Fruit fly (Drosophila melanogaster) whole organism, prepupa: Measurements from ENCODE around the gene SCAR.

Source experiments
- Blimp-1 ChIP-seq: fragments of 200-800 bp; sonication (Bioruptor generic); optimal IDR thresholded peaks from 3 replicates; lab custom pipeline; 2017; ENCODE audit warnings: missing biosample characterization, missing genetic modification characterization, mild to moderate bottlenecking, moderate library complexity, missing genetic modification reagents
- CG10631 ChIP-seq: fragments of 200-800 bp; sonication (Bioruptor generic); optimal IDR thresholded peaks from 2 replicates; lab custom pipeline; 2016; ENCODE audit warnings: missing biosample characterization, missing genetic modification characterization
- CG10669 ChIP-seq: fragments of 200-800 bp; sonication (Bioruptor generic); optimal IDR thresholded peaks from 3 replicates; lab custom pipeline; 2018; ENCODE audit warnings: missing biosample characterization, mild to moderate bottlenecking, missing genetic modification characterization, moderate library complexity
- CG11294 ChIP-seq: fragments of 200-800 bp; sonication (Bioruptor generic); IDR thresholded peaks from 2 replicates; pipeline ENCODE4 v1.3.6; 2022; ENCODE audit warnings: missing biosample characterization, missing genetic modification characterization
- CG11902 ChIP-seq: fragments of 200-800 bp; sonication (Bioruptor generic); optimal IDR thresholded peaks from 3 replicates; lab custom pipeline; 2016; ENCODE audit warnings: missing biosample characterization, missing genetic modification characterization
- CG15336 ChIP-seq: fragments of 200-800 bp; sonication (Bioruptor generic); IDR thresholded peaks from 2 replicates; pipeline ENCODE4 v1.3.6; 2022; ENCODE audit warnings: missing biosample characterization, missing genetic modification characterization
- CG31627 ChIP-seq: fragments of 200-800 bp; sonication (Bioruptor generic); optimal IDR thresholded peaks from 3 replicates; lab custom pipeline; 2016; ENCODE audit warnings: missing biosample characterization, missing genetic modification characterization
- CG34406 ChIP-seq: fragments of 200-800 bp; sonication (Bioruptor generic); optimal IDR thresholded peaks from 3 replicates; lab custom pipeline; 2016; ENCODE audit warnings: missing biosample characterization, missing genetic modification characterization
- CG4318 ChIP-seq: fragments of 200-800 bp; sonication (Bioruptor generic); optimal IDR thresholded peaks from 3 replicates; lab custom pipeline; 2017; ENCODE audit warnings: missing biosample characterization, mild to moderate bottlenecking, missing genetic modification characterization
- CG6163 ChIP-seq: fragments of 200-800 bp; sonication (Bioruptor generic); IDR thresholded peaks from 3 replicates; pipeline ENCODE4 v1.3.6; 2022; ENCODE audit warnings: missing biosample characterization, missing genetic modification characterization
- CG6792 ChIP-seq: fragments of 200-800 bp; sonication (Bioruptor generic); optimal IDR thresholded peaks from 3 replicates; lab custom pipeline; 2016; ENCODE audit warnings: missing biosample characterization, missing genetic modification characterization
- CG6808 ChIP-seq: fragments of 200-800 bp; sonication (Bioruptor generic); optimal IDR thresholded peaks from 3 replicates; lab custom pipeline; 2017; ENCODE audit warnings: missing biosample characterization, missing genetic modification characterization, mild to moderate bottlenecking, moderate library complexity, missing genetic modification reagents
- CG6854 ChIP-seq: fragments of 200-800 bp; sonication (Bioruptor generic); optimal IDR thresholded peaks from 2 replicates; lab custom pipeline; 2017; ENCODE audit warnings: missing biosample characterization, mild to moderate bottlenecking, missing genetic modification characterization
- CG9139 ChIP-seq: fragments of 200-800 bp; sonication (Bioruptor generic); optimal IDR thresholded peaks from 3 replicates; lab custom pipeline; 2017; ENCODE audit warnings: missing biosample characterization, mild to moderate bottlenecking, missing genetic modification characterization
- Eip75B ChIP-seq: fragments of 200-800 bp; sonication (Bioruptor generic); optimal IDR thresholded peaks from 3 replicates; lab custom pipeline; 2016; ENCODE audit warnings: missing biosample characterization, missing genetic modification characterization
- Eip78C ChIP-seq: fragments of 200-800 bp; sonication (Bioruptor generic); peaks from one replicate; lab custom pipeline; 2016; ENCODE audit warnings: missing biosample characterization, missing genetic modification characterization
- Eip93F ChIP-seq: fragments of 200-800 bp; sonication (Bioruptor generic); optimal IDR thresholded peaks from 2 replicates; lab custom pipeline; 2016; ENCODE audit warnings: missing biosample characterization, mild to moderate bottlenecking, missing genetic modification characterization
- Ets21C ChIP-seq: fragments of 200-800 bp; sonication (Bioruptor generic); optimal IDR thresholded peaks from 3 replicates; lab custom pipeline; 2016; ENCODE audit warnings: missing biosample characterization, missing genetic modification characterization
- Gug ChIP-seq: fragments of 200-800 bp; sonication (Bioruptor generic); IDR thresholded peaks from 2 replicates; pipeline ENCODE4 v1.3.6; 2022; ENCODE audit warnings: missing biosample characterization, missing genetic modification characterization
- Hr39 ChIP-seq: fragments of 200-800 bp; sonication (Bioruptor generic); optimal IDR thresholded peaks from 2 replicates; lab custom pipeline; 2016; ENCODE audit warnings: missing biosample characterization, missing genetic modification characterization
- Hr4 ChIP-seq: fragments of 200-800 bp; sonication (Bioruptor generic); optimal IDR thresholded peaks from 3 replicates; lab custom pipeline; 2016; ENCODE audit warnings: missing biosample characterization, missing genetic modification characterization
- Met ChIP-seq: fragments of 200-800 bp; sonication (Bioruptor generic); optimal IDR thresholded peaks from 3 replicates; lab custom pipeline; 2016; ENCODE audit warnings: missing biosample characterization, missing genetic modification characterization
- OdsH ChIP-seq: fragments of 200-800 bp; sonication (Bioruptor generic); optimal IDR thresholded peaks from 3 replicates; lab custom pipeline; 2016; ENCODE audit warnings: missing biosample characterization, missing genetic modification characterization
- Sox102F ChIP-seq: fragments of 200-800 bp; sonication (Bioruptor generic); optimal IDR thresholded peaks from 2 replicates; lab custom pipeline; 2016; ENCODE audit warnings: missing biosample characterization, mild to moderate bottlenecking, missing genetic modification characterization
- Sox15 ChIP-seq: fragments of 200-800 bp; sonication (Bioruptor generic); optimal IDR thresholded peaks from 3 replicates; lab custom pipeline; 2016; ENCODE audit warnings: missing biosample characterization, missing genetic modification characterization
- achi ChIP-seq: fragments of 200-800 bp; sonication (Bioruptor generic); optimal IDR thresholded peaks from 3 replicates; lab custom pipeline; 2016; ENCODE audit warnings: missing biosample characterization, missing genetic modification characterization
- acj6 ChIP-seq: fragments of 200-800 bp; sonication (Bioruptor generic); optimal IDR thresholded peaks from 3 replicates; lab custom pipeline; 2016; ENCODE audit warnings: missing biosample characterization, missing genetic modification characterization
- cyc ChIP-seq: fragments of 200-800 bp; sonication (Bioruptor generic); optimal IDR thresholded peaks from 3 replicates; lab custom pipeline; 2016; ENCODE audit warnings: missing biosample characterization, missing genetic modification characterization
- dac ChIP-seq: fragments of 200-800 bp; sonication (Bioruptor generic); optimal IDR thresholded peaks from 2 replicates; lab custom pipeline; 2017; ENCODE audit warnings: missing biosample characterization, mild to moderate bottlenecking, missing genetic modification characterization
- dsx ChIP-seq: fragments of 200-800 bp; optimal IDR thresholded peaks from 3 replicates; lab custom pipeline; 2019; ENCODE audit warnings: missing biosample characterization, mild to moderate bottlenecking, missing genetic modification characterization, moderate library complexity; ENCODE audit not compliant: poor library complexity, severe bottlenecking
- esn ChIP-seq: fragments of 200-800 bp; sonication (Bioruptor generic); optimal IDR thresholded peaks from 2 replicates; lab custom pipeline; 2016; ENCODE audit warnings: missing biosample characterization, mild to moderate bottlenecking, missing genetic modification characterization, moderate library complexity
- fd59A ChIP-seq: fragments of 200-800 bp; sonication (Bioruptor generic); optimal IDR thresholded peaks from 2 replicates; lab custom pipeline; 2017; ENCODE audit warnings: missing biosample characterization, mild to moderate bottlenecking, missing genetic modification characterization, missing genetic modification reagents
- fd85E ChIP-seq: fragments of 200-800 bp; sonication (Bioruptor generic); optimal IDR thresholded peaks from 3 replicates; lab custom pipeline; 2016; ENCODE audit warnings: missing biosample characterization, missing genetic modification characterization
- fkh ChIP-seq: fragments of 200-800 bp; sonication (Bioruptor generic); optimal IDR thresholded peaks from 3 replicates; lab custom pipeline; 2017; ENCODE audit warnings: missing biosample characterization, mild to moderate bottlenecking, missing genetic modification characterization, moderate library complexity
- lz ChIP-seq: fragments of 200-800 bp; sonication (Bioruptor generic); optimal IDR thresholded peaks from 3 replicates; lab custom pipeline; 2016; ENCODE audit warnings: missing biosample characterization, missing genetic modification characterization
- net ChIP-seq: fragments of 200-800 bp; sonication (Bioruptor generic); optimal IDR thresholded peaks from 3 replicates; lab custom pipeline; 2016; ENCODE audit warnings: missing biosample characterization, missing genetic modification characterization
- pdm3 ChIP-seq: fragments of 200-800 bp; sonication (Bioruptor generic); optimal IDR thresholded peaks from 3 replicates; lab custom pipeline; 2016; ENCODE audit warnings: missing biosample characterization, missing genetic modification characterization
- salr ChIP-seq, 2 experiments: fragments of 200-800 bp; sonication (Bioruptor generic); optimal IDR thresholded peaks; 3 replicates each; lab custom pipeline; 2016 to 2018; ENCODE audit warnings: missing biosample characterization in 2 of 2, missing genetic modification characterization in 2 of 2, mild to moderate bottlenecking in 1 of 2
- spab ChIP-seq: fragments of 200-800 bp; sonication (Bioruptor generic); optimal IDR thresholded peaks from 2 replicates; lab custom pipeline; 2017; ENCODE audit warnings: missing biosample characterization, mild to moderate bottlenecking, missing genetic modification characterization, missing genetic modification reagents
- svp ChIP-seq: fragments of 200-800 bp; sonication (Bioruptor generic); peaks from one replicate; lab custom pipeline; 2016; ENCODE audit warnings: missing biosample characterization, missing genetic modification characterization
- topi ChIP-seq: fragments of 200-800 bp; sonication (Bioruptor generic); optimal IDR thresholded peaks from 3 replicates; lab custom pipeline; 2016; ENCODE audit warnings: missing biosample characterization, missing genetic modification characterization
- vri ChIP-seq: fragments of 200-800 bp; sonication (Bioruptor generic); optimal IDR thresholded peaks from 3 replicates; lab custom pipeline; 2016; ENCODE audit warnings: missing biosample characterization, mild to moderate bottlenecking, missing genetic modification characterization

SCAR gene

dm6 chr2L:10972224-10972623 lies 4.3 kb upstream of the SCAR start, which contains the start of gene CG16743:
TSS of gene CG16743 (plus strand) at chr2L:10972280.
- TF ChIP-seq Eip78C, result peak; percentile 67
- TF ChIP-seq fkh (GFP tag; lab: Kevin White, UChicago), result no peak
- TF ChIP-seq dsx (GFP tag; lab: Kevin White, UChicago), result no peak
- peak; percentile 85 for TF ChIP-seq svp
- TF ChIP-seq esn (GFP tag; lab: Kevin White, UChicago), result peak; percentile 35
- TF ChIP-seq Hr39, result no peak
- no peak for TF ChIP-seq CG6854
- TF ChIP-seq pdm3 (GFP tag; lab: Kevin White, UChicago), result no peak
- TF ChIP-seq CG6808 (GFP tag; lab: Kevin White, UChicago), result no peak
- no peak for TF ChIP-seq Gug (GFP tag; lab: Robert Waterston, UW)
- TF ChIP-seq Sox15 (GFP tag; lab: Kevin White, UChicago), result no peak
- peak; percentile 30 for TF ChIP-seq vri (GFP tag; lab: Kevin White, UChicago)
- peak; percentile 17 for TF ChIP-seq topi
- TF ChIP-seq fd59A, result no peak
- TF ChIP-seq fd85E, result no peak
- TF ChIP-seq CG10669 (GFP tag; lab: Kevin White, UChicago), result no peak
- TF ChIP-seq cyc (GFP tag; lab: Kevin White, UChicago), result peak; percentile 16
- no peak for TF ChIP-seq acj6
- TF ChIP-seq net (GFP tag; lab: Kevin White, UChicago), result no peak
- no peak for TF ChIP-seq CG15336 (GFP tag; lab: Robert Waterston, UW)
- TF ChIP-seq CG9139, result no peak
- TF ChIP-seq CG10631, result no peak
- TF ChIP-seq Blimp-1 (GFP tag; lab: Kevin White, UChicago), result no peak
- TF ChIP-seq CG6163 (GFP tag; lab: Robert Waterston, UW), result no peak
- no peak for TF ChIP-seq salr (GFP tag; optimal IDR thresholded peaks at IDR 0.05; lab: Kevin White, UChicago)
- TF ChIP-seq lz (GFP tag; lab: Kevin White, UChicago), result peak; percentile 29
- TF ChIP-seq achi (GFP tag; lab: Kevin White, UChicago), result no peak
- no peak for TF ChIP-seq Hr4
- no peak for TF ChIP-seq CG6792
- TF ChIP-seq CG31627, result peak; percentile 25
- no peak for TF ChIP-seq Ets21C (GFP tag; lab: Kevin White, UChicago)
- no peak for TF ChIP-seq Met (GFP tag; lab: Kevin White, UChicago)
- no peak for TF ChIP-seq CG11902
- TF ChIP-seq Eip93F (GFP tag; lab: Kevin White, UChicago), result no peak

dm6 chr2L:10974638-10975037 lies 1.9 kb upstream of the SCAR start:
- TF ChIP-seq net (GFP tag; lab: Kevin White, UChicago) (no peak), Hr39 (no peak), CG10631 (no peak), cyc (GFP tag; lab: Kevin White, UChicago) (no peak), Eip75B (GFP tag; lab: Kevin White, UChicago) (no peak), CG4318 (GFP tag; lab: Kevin White, UChicago) (no peak), salr (GFP tag; optimal IDR thresholded peaks at IDR 0.05; lab: Kevin White, UChicago) (no peak), OdsH (GFP tag; lab: Kevin White, UChicago) (no peak), CG34406 (GFP tag; lab: Kevin White, UChicago) (no peak), CG6163 (GFP tag; lab: Robert Waterston, UW) (no peak), CG9139 (no peak), Sox102F (GFP tag; lab: Kevin White, UChicago) (no peak), dac (GFP tag; lab: Kevin White, UChicago) (no peak), spab (GFP tag; lab: Kevin White, UChicago) (no peak), CG31627 (no peak), CG11294 (no peak), Blimp-1 (GFP tag; lab: Kevin White, UChicago) (no peak)
